Worm (Caenorhabditis elegans) whole organism, early embryonic: ENCODE results near the gene Y46G5A.47.

Experiments
- B0310.2 ChIP-seq: sonication (generic microtip); optimal IDR thresholded peaks from 2 replicates; lab custom pipeline; 2016; ENCODE audit warnings: mild to moderate bottlenecking, missing genetic modification characterization, missing compliant biosample characterization
- F13C5.2 ChIP-seq: sonication (generic microtip); optimal IDR thresholded peaks from 2 replicates; lab custom pipeline; 2017; ENCODE audit warnings: mild to moderate bottlenecking, missing genetic modification characterization, inconsistent platforms, missing compliant biosample characterization
- aly-1 ChIP-seq: sonication (generic microtip); optimal IDR thresholded peaks from 2 replicates; lab custom pipeline; 2016; ENCODE audit warnings: missing genetic modification characterization, missing compliant biosample characterization
- ceh-13 ChIP-seq: fragments of 200-800 bp; sonication (Bioruptor generic); optimal IDR thresholded peaks from 2 replicates; lab custom pipeline; 2018; ENCODE audit warnings: mild to moderate bottlenecking, missing genetic modification characterization, missing compliant biosample characterization
- ceh-36 ChIP-seq: sonication (generic microtip); optimal IDR thresholded peaks from 2 replicates; lab custom pipeline; 2016; ENCODE audit warnings: missing genetic modification characterization, inconsistent platforms, missing compliant biosample characterization
- ets-7 ChIP-seq: sonication (generic microtip); optimal IDR thresholded peaks from 2 replicates; lab custom pipeline; 2016; ENCODE audit warnings: missing genotype, missing genetic modification characterization, missing compliant biosample characterization
- flt-1 ChIP-seq: fragments of 200-800 bp; sonication (Bioruptor generic); IDR thresholded peaks from 2 replicates; pipeline ENCODE4 v1.3.6; 2022; ENCODE audit warnings: missing genetic modification characterization, missing compliant biosample characterization
- hmbx-1 ChIP-seq: sonication (generic microtip); optimal IDR thresholded peaks from 2 replicates; lab custom pipeline; 2016; ENCODE audit warnings: mild to moderate bottlenecking, missing genetic modification characterization, missing compliant biosample characterization
- hmg-4 ChIP-seq: fragments of 200-800 bp; sonication (Bioruptor generic); optimal IDR thresholded peaks from 2 replicates; lab custom pipeline; 2018; ENCODE audit warnings: mild to moderate bottlenecking, missing genetic modification characterization, missing compliant biosample characterization
- hnd-1 ChIP-seq: sonication (generic microtip); optimal IDR thresholded peaks from 2 replicates; lab custom pipeline; 2016; ENCODE audit warnings: missing genetic modification characterization, missing compliant biosample characterization
- pes-1 ChIP-seq: fragments of 200-800 bp; sonication (Bioruptor generic); IDR thresholded peaks from 2 replicates; pipeline ENCODE4 v1.3.6; 2022; ENCODE audit warnings: missing genetic modification reagents, missing genetic modification characterization, missing compliant biosample characterization
- scrt-1 ChIP-seq: fragments of 200-800 bp; sonication (Bioruptor generic); IDR thresholded peaks from 2 replicates; pipeline ENCODE4 v1.3.6; 2022; ENCODE audit warnings: missing genetic modification characterization, missing compliant biosample characterization
- sea-1 ChIP-seq: fragments of 200-800 bp; sonication (Bioruptor generic); conservative IDR thresholded peaks from 2 replicates; pipeline ENCODE4 v1.3.6; 2022; ENCODE audit warnings: missing genetic modification characterization, missing compliant biosample characterization
- tbx-11 ChIP-seq: fragments of 200-800 bp; sonication (Bioruptor generic); IDR thresholded peaks from 2 replicates; pipeline ENCODE4 v1.3.6; 2022; ENCODE audit warnings: missing genetic modification characterization, missing compliant biosample characterization
- tbx-37 ChIP-seq: fragments of 200-800 bp; sonication (Bioruptor generic); conservative IDR thresholded peaks from 2 replicates; pipeline ENCODE4 v1.3.6; 2022; ENCODE audit warnings: missing genetic modification reagents, missing genetic modification characterization, missing compliant biosample characterization
- tra-4 ChIP-seq: sonication (generic microtip); optimal IDR thresholded peaks from 2 replicates; lab custom pipeline; 2017; ENCODE audit warnings: missing genetic modification characterization, missing compliant biosample characterization

Gene Y46G5A.47

DNA sequence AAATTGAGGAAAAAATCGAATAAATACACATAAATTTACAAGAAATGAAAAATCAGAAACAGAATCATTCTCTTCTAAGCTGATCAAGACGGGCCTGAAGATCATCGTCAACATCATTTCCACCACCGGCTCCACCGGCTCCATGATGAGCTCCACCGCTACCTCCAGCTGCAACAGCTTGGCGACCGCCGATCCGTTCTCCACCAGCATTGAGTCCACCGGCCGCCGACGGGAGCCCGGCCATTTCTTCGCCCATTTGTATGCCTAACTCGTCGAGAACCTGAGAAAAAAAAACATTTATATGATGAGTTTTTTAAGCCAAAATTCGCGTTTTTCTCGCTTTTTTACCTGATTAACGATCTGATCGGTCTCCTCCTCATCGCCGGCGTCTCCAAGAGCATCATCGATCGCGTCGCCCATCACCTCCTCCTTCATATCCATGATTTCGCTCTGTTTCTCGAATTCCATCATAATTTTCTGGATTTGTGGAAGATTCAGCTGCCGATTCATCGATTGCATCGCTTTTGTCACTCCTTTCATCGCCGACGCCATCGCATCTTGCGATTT, 37.8 kb downstream of the Y46G5A.47 start:
- no peak for TF ChIP-seq hnd-1 (tag; lab: Kevin White, UChicago)
- TF ChIP-seq sea-1 (GFP tag; lab: Robert Waterston, UW) = no peak
- TF ChIP-seq scrt-1 = no peak
- no peak for TF ChIP-seq B0310.2 (tag; lab: Kevin White, UChicago)
- TF ChIP-seq tbx-37 = no peak
- TF ChIP-seq aly-1 (tag; lab: Kevin White, UChicago) = no peak
- no peak for TF ChIP-seq hmbx-1 (tag; lab: Kevin White, UChicago)
- no peak for TF ChIP-seq tbx-11 (GFP tag; lab: Robert Waterston, UW)
- no peak for TF ChIP-seq tra-4
- TF ChIP-seq ceh-13 (GFP tag; lab: Kevin White, UChicago) = no peak
- no peak for TF ChIP-seq ceh-36 (tag; lab: Kevin White, UChicago)
- TF ChIP-seq F13C5.2 (tag; lab: Kevin White, UChicago) = no peak

ce11 chrII:12766443-12767188, 38.5 kb downstream of the Y46G5A.47 start:
- TF ChIP-seq pes-1 = peak; percentile 51; the same call in 1 of the 2 replicates
- no peak for TF ChIP-seq ets-7 (tag; lab: Kevin White, UChicago)

DNA sequence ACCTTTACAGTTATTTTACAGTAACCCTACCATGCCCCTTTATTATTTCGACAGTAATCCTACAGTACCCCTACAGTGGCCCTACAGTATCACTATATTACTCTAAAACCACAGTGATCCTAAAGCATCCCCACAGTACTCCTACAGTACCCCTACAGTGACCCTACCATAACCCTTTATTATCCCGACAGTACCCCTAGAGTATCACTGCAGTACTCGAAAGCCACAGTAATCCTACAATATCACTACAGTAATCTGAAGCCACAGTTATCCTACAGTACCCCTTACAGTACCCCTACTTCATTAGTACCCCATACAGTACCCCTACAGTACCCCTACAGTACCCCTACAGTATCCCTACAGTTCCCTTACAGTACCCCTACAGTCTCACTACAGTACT, 40.6 kb downstream of the Y46G5A.47 start:
- TF ChIP-seq sea-1 (GFP tag; lab: Robert Waterston, UW) (no peak), scrt-1 (no peak), pes-1 (no peak), tbx-37 (no peak)

- no peak for TF ChIP-seq ceh-36 (tag; lab: Kevin White, UChicago)
- TF ChIP-seq hmbx-1 (tag; lab: Kevin White, UChicago) = no peak
- TF ChIP-seq flt-1 (GFP tag; lab: Robert Waterston, UW) = no peak
- TF ChIP-seq sea-1 (GFP tag; lab: Robert Waterston, UW) = no peak
- no peak for TF ChIP-seq pes-1
- no peak for TF ChIP-seq ets-7 (tag; lab: Kevin White, UChicago)
- TF ChIP-seq ceh-13 (GFP tag; lab: Kevin White, UChicago) = no peak
- TF ChIP-seq hmg-4 (GFP tag; lab: Kevin White, UChicago) = no peak
These were observed 44.6 kb downstream of the Y46G5A.47 start, which contains the start of gene cnp-2 for ce11 chrII:12760497-12760896. TSS of gene cnp-2 (plus strand) at chrII:12760797.

DNA sequence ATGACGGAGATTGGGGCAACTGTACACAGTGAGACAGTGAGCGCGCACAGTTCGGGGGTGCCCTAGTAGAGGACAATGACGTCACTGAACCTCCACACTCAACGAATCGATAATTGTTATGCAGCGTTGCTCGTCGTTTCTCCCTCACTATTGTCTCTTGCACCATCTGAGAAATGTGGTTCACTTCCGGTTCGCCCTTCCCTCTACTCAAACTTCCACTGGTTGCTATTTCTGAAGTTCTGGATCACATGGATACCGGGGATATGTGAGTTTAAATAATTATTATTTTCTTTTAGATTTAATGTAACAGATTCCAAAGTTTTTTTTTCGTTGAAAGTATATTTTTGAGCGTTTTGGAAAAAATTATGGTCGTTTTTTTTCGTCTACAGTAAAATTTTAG, 48.9 kb downstream of the Y46G5A.47 start, which contains the start of the genes Y46G5A.7 and Y46G5A.8:
Gene Y46G5A.7, minus strand, starts transcription at position 153 of the 400 bp plus-strand sequence.
Gene Y46G5A.8, plus strand, starts transcription at position 159 of the 400 bp plus-strand sequence.
- peak; percentile 94 for TF ChIP-seq ets-7 (tag; lab: Kevin White, UChicago)
- no peak for TF ChIP-seq ceh-36 (tag; lab: Kevin White, UChicago)
